Fruit fly (Drosophila melanogaster) whole organism, prepupa: ENCODE data around the gene CheB93a.

ENCODE experiments used
- CG10631 ChIP-seq: fragments of 200-800 bp; sonication (Bioruptor generic); optimal IDR thresholded peaks from 2 replicates; lab custom pipeline; 2016; ENCODE audit warnings: missing biosample characterization, missing genetic modification characterization
- CG11294 ChIP-seq: fragments of 200-800 bp; sonication (Bioruptor generic); IDR thresholded peaks from 2 replicates; pipeline ENCODE4 v1.3.6; 2022; ENCODE audit warnings: missing biosample characterization, missing genetic modification characterization
- CG11762 ChIP-seq: fragments of 200-800 bp; sonication (Bioruptor generic); optimal IDR thresholded peaks from 3 replicates; lab custom pipeline; 2016; ENCODE audit warnings: missing biosample characterization, missing genetic modification characterization; ENCODE audit not compliant: insufficient read depth
- CG11902 ChIP-seq: fragments of 200-800 bp; sonication (Bioruptor generic); optimal IDR thresholded peaks from 3 replicates; lab custom pipeline; 2016; ENCODE audit warnings: missing biosample characterization, missing genetic modification characterization
- CG15336 ChIP-seq: fragments of 200-800 bp; sonication (Bioruptor generic); IDR thresholded peaks from 2 replicates; pipeline ENCODE4 v1.3.6; 2022; ENCODE audit warnings: missing biosample characterization, missing genetic modification characterization
- CG1621 ChIP-seq: fragments of 200-800 bp; sonication (Bioruptor generic); optimal IDR thresholded peaks from 3 replicates; lab custom pipeline; 2018; ENCODE audit warnings: missing biosample characterization, mild to moderate bottlenecking, missing genetic modification characterization
- CG31627 ChIP-seq: fragments of 200-800 bp; sonication (Bioruptor generic); optimal IDR thresholded peaks from 3 replicates; lab custom pipeline; 2016; ENCODE audit warnings: missing biosample characterization, missing genetic modification characterization
- CG34406 ChIP-seq: fragments of 200-800 bp; sonication (Bioruptor generic); optimal IDR thresholded peaks from 3 replicates; lab custom pipeline; 2016; ENCODE audit warnings: missing biosample characterization, missing genetic modification characterization
- CG6163 ChIP-seq: fragments of 200-800 bp; sonication (Bioruptor generic); IDR thresholded peaks from 3 replicates; pipeline ENCODE4 v1.3.6; 2022; ENCODE audit warnings: missing biosample characterization, missing genetic modification characterization
- CG6276 ChIP-seq: fragments of 200-800 bp; sonication (Bioruptor generic); optimal IDR thresholded peaks from 2 replicates; lab custom pipeline; 2017; ENCODE audit warnings: missing biosample characterization, mild to moderate bottlenecking, missing genetic modification characterization
- CG6792 ChIP-seq: fragments of 200-800 bp; sonication (Bioruptor generic); optimal IDR thresholded peaks from 3 replicates; lab custom pipeline; 2016; ENCODE audit warnings: missing biosample characterization, missing genetic modification characterization
- CG6808 ChIP-seq: fragments of 200-800 bp; sonication (Bioruptor generic); optimal IDR thresholded peaks from 3 replicates; lab custom pipeline; 2017; ENCODE audit warnings: missing biosample characterization, missing genetic modification characterization, mild to moderate bottlenecking, moderate library complexity, missing genetic modification reagents
- CG7368 ChIP-seq: fragments of 200-800 bp; sonication (Bioruptor generic); optimal IDR thresholded peaks from 3 replicates; lab custom pipeline; 2016; ENCODE audit warnings: missing biosample characterization, missing genetic modification characterization
- CG8319 ChIP-seq: fragments of 200-800 bp; sonication (Bioruptor generic); optimal IDR thresholded peaks from 3 replicates; lab custom pipeline; 2016; ENCODE audit warnings: missing biosample characterization, missing genetic modification characterization
- CG8632 ChIP-seq: fragments of 200-800 bp; sonication (Bioruptor generic); optimal IDR thresholded peaks from 3 replicates; lab custom pipeline; 2016; ENCODE audit warnings: missing biosample characterization, missing genetic modification characterization
- Eip75B ChIP-seq: fragments of 200-800 bp; sonication (Bioruptor generic); optimal IDR thresholded peaks from 3 replicates; lab custom pipeline; 2016; ENCODE audit warnings: missing biosample characterization, missing genetic modification characterization
- Eip78C ChIP-seq: fragments of 200-800 bp; sonication (Bioruptor generic); peaks from one replicate; lab custom pipeline; 2016; ENCODE audit warnings: missing biosample characterization, missing genetic modification characterization
- Eip93F ChIP-seq: fragments of 200-800 bp; sonication (Bioruptor generic); optimal IDR thresholded peaks from 2 replicates; lab custom pipeline; 2016; ENCODE audit warnings: missing biosample characterization, mild to moderate bottlenecking, missing genetic modification characterization
- Ets21C ChIP-seq: fragments of 200-800 bp; sonication (Bioruptor generic); optimal IDR thresholded peaks from 3 replicates; lab custom pipeline; 2016; ENCODE audit warnings: missing biosample characterization, missing genetic modification characterization
- Ets96B ChIP-seq: fragments of 200-800 bp; optimal IDR thresholded peaks from 2 replicates; lab custom pipeline; 2019; ENCODE audit warnings: missing biosample characterization, mild to moderate bottlenecking, missing genetic modification characterization, moderate library complexity
- Gug ChIP-seq: fragments of 200-800 bp; sonication (Bioruptor generic); IDR thresholded peaks from 2 replicates; pipeline ENCODE4 v1.3.6; 2022; ENCODE audit warnings: missing biosample characterization, missing genetic modification characterization
- Hr38 ChIP-seq: sonication (Bioruptor generic); optimal IDR thresholded peaks from 2 replicates; lab custom pipeline; 2016; ENCODE audit warnings: missing biosample characterization, missing genetic modification characterization
- Hr39 ChIP-seq: fragments of 200-800 bp; sonication (Bioruptor generic); optimal IDR thresholded peaks from 2 replicates; lab custom pipeline; 2016; ENCODE audit warnings: missing biosample characterization, missing genetic modification characterization
- OdsH ChIP-seq: fragments of 200-800 bp; sonication (Bioruptor generic); optimal IDR thresholded peaks from 3 replicates; lab custom pipeline; 2016; ENCODE audit warnings: missing biosample characterization, missing genetic modification characterization
- Smox ChIP-seq: fragments of 200-800 bp; sonication (Bioruptor generic); optimal IDR thresholded peaks from 3 replicates; lab custom pipeline; 2016; ENCODE audit warnings: missing biosample characterization, missing genetic modification characterization
- Sox102F ChIP-seq: fragments of 200-800 bp; sonication (Bioruptor generic); optimal IDR thresholded peaks from 2 replicates; lab custom pipeline; 2016; ENCODE audit warnings: missing biosample characterization, mild to moderate bottlenecking, missing genetic modification characterization
- Sox14 ChIP-seq: fragments of 200-800 bp; sonication (Bioruptor generic); optimal IDR thresholded peaks from 3 replicates; lab custom pipeline; 2016; ENCODE audit warnings: missing biosample characterization, missing genetic modification characterization
- Sox15 ChIP-seq: fragments of 200-800 bp; sonication (Bioruptor generic); optimal IDR thresholded peaks from 3 replicates; lab custom pipeline; 2016; ENCODE audit warnings: missing biosample characterization, missing genetic modification characterization
- achi ChIP-seq: fragments of 200-800 bp; sonication (Bioruptor generic); optimal IDR thresholded peaks from 3 replicates; lab custom pipeline; 2016; ENCODE audit warnings: missing biosample characterization, missing genetic modification characterization
- acj6 ChIP-seq: fragments of 200-800 bp; sonication (Bioruptor generic); optimal IDR thresholded peaks from 3 replicates; lab custom pipeline; 2016; ENCODE audit warnings: missing biosample characterization, missing genetic modification characterization
- cyc ChIP-seq: fragments of 200-800 bp; sonication (Bioruptor generic); optimal IDR thresholded peaks from 3 replicates; lab custom pipeline; 2016; ENCODE audit warnings: missing biosample characterization, missing genetic modification characterization
- dac ChIP-seq: fragments of 200-800 bp; sonication (Bioruptor generic); optimal IDR thresholded peaks from 2 replicates; lab custom pipeline; 2017; ENCODE audit warnings: missing biosample characterization, mild to moderate bottlenecking, missing genetic modification characterization
- dsx ChIP-seq: fragments of 200-800 bp; optimal IDR thresholded peaks from 3 replicates; lab custom pipeline; 2019; ENCODE audit warnings: missing biosample characterization, mild to moderate bottlenecking, missing genetic modification characterization, moderate library complexity; ENCODE audit not compliant: poor library complexity, severe bottlenecking
- eg ChIP-seq: fragments of 200-800 bp; sonication (Bioruptor generic); IDR thresholded peaks from 3 replicates; pipeline ENCODE4 v1.3.6; 2022; ENCODE audit warnings: missing biosample characterization, missing genetic modification characterization
- esn ChIP-seq: fragments of 200-800 bp; sonication (Bioruptor generic); optimal IDR thresholded peaks from 2 replicates; lab custom pipeline; 2016; ENCODE audit warnings: missing biosample characterization, mild to moderate bottlenecking, missing genetic modification characterization, moderate library complexity
- fd59A ChIP-seq: fragments of 200-800 bp; sonication (Bioruptor generic); optimal IDR thresholded peaks from 2 replicates; lab custom pipeline; 2017; ENCODE audit warnings: missing biosample characterization, mild to moderate bottlenecking, missing genetic modification characterization, missing genetic modification reagents
- fd85E ChIP-seq: fragments of 200-800 bp; sonication (Bioruptor generic); optimal IDR thresholded peaks from 3 replicates; lab custom pipeline; 2016; ENCODE audit warnings: missing biosample characterization, missing genetic modification characterization
- lz ChIP-seq: fragments of 200-800 bp; sonication (Bioruptor generic); optimal IDR thresholded peaks from 3 replicates; lab custom pipeline; 2016; ENCODE audit warnings: missing biosample characterization, missing genetic modification characterization
- net ChIP-seq: fragments of 200-800 bp; sonication (Bioruptor generic); optimal IDR thresholded peaks from 3 replicates; lab custom pipeline; 2016; ENCODE audit warnings: missing biosample characterization, missing genetic modification characterization
- pdm3 ChIP-seq: fragments of 200-800 bp; sonication (Bioruptor generic); optimal IDR thresholded peaks from 3 replicates; lab custom pipeline; 2016; ENCODE audit warnings: missing biosample characterization, missing genetic modification characterization
- spab ChIP-seq: fragments of 200-800 bp; sonication (Bioruptor generic); optimal IDR thresholded peaks from 2 replicates; lab custom pipeline; 2017; ENCODE audit warnings: missing biosample characterization, mild to moderate bottlenecking, missing genetic modification characterization, missing genetic modification reagents
- svp ChIP-seq: fragments of 200-800 bp; sonication (Bioruptor generic); peaks from one replicate; lab custom pipeline; 2016; ENCODE audit warnings: missing biosample characterization, missing genetic modification characterization
- topi ChIP-seq: fragments of 200-800 bp; sonication (Bioruptor generic); optimal IDR thresholded peaks from 3 replicates; lab custom pipeline; 2016; ENCODE audit warnings: missing biosample characterization, missing genetic modification characterization
- vri ChIP-seq: fragments of 200-800 bp; sonication (Bioruptor generic); optimal IDR thresholded peaks from 3 replicates; lab custom pipeline; 2016; ENCODE audit warnings: missing biosample characterization, mild to moderate bottlenecking, missing genetic modification characterization

Gene CheB93a

dm6 chr3R:21440760-21441159 lies 33.5 kb downstream of the CheB93a start:
- no peak for TF ChIP-seq CG10631

dm6 chr3R:21445327-21445726 lies 38.1 kb downstream of the CheB93a start:
- TF ChIP-seq CG15336, result no peak

DNA sequence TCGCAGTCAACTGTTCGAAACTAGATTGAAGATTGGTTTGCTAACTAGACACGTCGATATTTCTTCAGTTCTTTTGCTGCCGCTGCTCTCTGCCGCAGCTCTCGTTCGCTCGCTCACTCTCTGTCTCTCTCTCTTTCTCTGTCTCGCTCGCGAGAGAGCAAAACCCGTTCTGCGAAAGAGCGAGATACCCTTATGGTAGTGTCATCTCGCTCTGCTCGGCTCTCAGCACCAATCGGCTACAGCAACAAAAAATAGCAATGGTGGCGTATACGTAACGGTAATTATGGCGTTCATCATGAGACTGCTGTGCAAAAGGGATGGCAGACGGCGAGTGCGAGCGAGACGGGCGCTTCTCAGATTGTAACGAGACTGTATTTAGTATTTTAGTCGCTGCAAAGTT lies 39.1 kb downstream of the CheB93a start, which contains the start of gene lbe:
lbe (minus strand) TSS at position 204 of the 400 bp plus-strand sequence.
- TF ChIP-seq pdm3 (GFP tag; lab: Kevin White, UChicago) (no peak), CG11902 (GFP tag; lab: Kevin White, UChicago) (no peak), fd85E (GFP tag; lab: Kevin White, UChicago) (no peak), CG6808 (peak; percentile 49), dac (GFP tag; lab: Kevin White, UChicago) (no peak), CG6163 (GFP tag; lab: Robert Waterston, UW) (peak; percentile 33; the same call in 1 of the 3 replicates), Sox14 (GFP tag; lab: Kevin White, UChicago) (no peak), Sox102F (GFP tag; lab: Kevin White, UChicago) (no peak), CG11294 (no peak), vri (GFP tag; lab: Kevin White, UChicago) (peak; percentile 49), esn (GFP tag; lab: Kevin White, UChicago) (no peak), spab (no peak), Ets21C (no peak), CG8632 (GFP tag; lab: Kevin White, UChicago) (no peak), eg (GFP tag; lab: Robert Waterston, UW) (no peak), Smox (GFP tag; lab: Kevin White, UChicago) (no peak), CG6276 (GFP tag; lab: Kevin White, UChicago) (no peak), Eip78C (no peak), Gug (GFP tag; lab: Robert Waterston, UW) (no peak), Hr39 (GFP tag; lab: Kevin White, UChicago) (no peak), Sox15 (GFP tag; lab: Kevin White, UChicago) (no peak), svp (GFP tag; lab: Kevin White, UChicago) (no peak), CG7368 (GFP tag; lab: Kevin White, UChicago) (no peak), CG34406 (GFP tag; lab: Kevin White, UChicago) (no peak), CG6792 (GFP tag; lab: Kevin White, UChicago) (no peak), lz (no peak), CG1621 (tag; lab: Kevin White, UChicago) (no peak), CG10631 (no peak), acj6 (GFP tag; lab: Kevin White, UChicago) (no peak), dsx (GFP tag; lab: Kevin White, UChicago) (peak; percentile 35), CG8319 (no peak)

dm6 chr3R:21447656-21448055 lies 40.4 kb downstream of the CheB93a start:
- no peak for TF ChIP-seq svp (GFP tag; lab: Kevin White, UChicago)
- TF ChIP-seq, all 60 proteins: peak for 0

DNA sequence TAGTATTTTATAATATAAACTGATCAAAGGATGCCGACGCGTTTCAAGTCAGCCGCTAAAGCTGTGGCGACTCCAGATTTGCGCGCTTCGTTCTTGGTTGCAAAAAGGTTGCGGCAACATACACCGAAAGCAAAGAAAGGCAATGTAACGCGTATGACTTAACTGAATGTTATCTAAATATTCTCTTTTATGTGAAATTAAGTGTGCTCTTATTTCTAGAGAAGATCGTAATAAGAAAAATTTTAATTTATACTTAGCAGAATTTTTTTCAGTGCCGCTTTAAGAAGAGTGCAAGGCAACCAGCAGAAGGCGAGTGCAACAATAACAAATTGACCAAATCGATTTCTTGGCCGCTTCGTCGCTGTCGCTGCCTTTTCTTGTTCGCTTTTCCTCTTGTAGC lies 44.9 kb downstream of the CheB93a start:
- no peak for TF ChIP-seq CG8319
- no peak; the same call in 1 of the 3 replicates for TF ChIP-seq CG6163 (GFP tag; lab: Robert Waterston, UW)
- TF ChIP-seq CG11902 (GFP tag; lab: Kevin White, UChicago), result no peak
- TF ChIP-seq topi (GFP tag; lab: Kevin White, UChicago), result peak; percentile 41
- peak; percentile 16 for TF ChIP-seq achi (GFP tag; lab: Kevin White, UChicago)
- peak; percentile 30 for TF ChIP-seq Hr39 (GFP tag; lab: Kevin White, UChicago)
- peak; percentile 35 for TF ChIP-seq Eip75B (GFP tag; lab: Kevin White, UChicago)
- TF ChIP-seq OdsH (GFP tag; lab: Kevin White, UChicago), result peak; percentile 8
- TF ChIP-seq eg (GFP tag; lab: Robert Waterston, UW), result no peak
- no peak for TF ChIP-seq CG6276 (GFP tag; lab: Kevin White, UChicago)
- peak; percentile 25 for TF ChIP-seq cyc
- peak; percentile 28 for TF ChIP-seq CG31627 (GFP tag; lab: Kevin White, UChicago)
- TF ChIP-seq CG10631, result peak; percentile 29
- TF ChIP-seq net (GFP tag; lab: Kevin White, UChicago), result no peak
- peak; percentile 66 for TF ChIP-seq Eip78C
- TF ChIP-seq CG11762, result no peak
- TF ChIP-seq lz, result peak; percentile 49
- peak; percentile 60 for TF ChIP-seq esn (GFP tag; lab: Kevin White, UChicago)
- no peak for TF ChIP-seq Hr38 (GFP tag; lab: Kevin White, UChicago)
- TF ChIP-seq vri (GFP tag; lab: Kevin White, UChicago), result peak; percentile 18
- no peak for TF ChIP-seq fd59A (GFP tag; lab: Kevin White, UChicago)
- TF ChIP-seq Smox (GFP tag; lab: Kevin White, UChicago), result peak; percentile 27
- TF ChIP-seq spab, result peak; percentile 3
- TF ChIP-seq Ets96B (tag; lab: Kevin White, UChicago), result no peak
- no peak for TF ChIP-seq Eip93F
- TF ChIP-seq acj6 (GFP tag; lab: Kevin White, UChicago), result peak; percentile 8
- TF ChIP-seq Sox102F (GFP tag; lab: Kevin White, UChicago), result peak; percentile 54
